Fruit fly (Drosophila melanogaster): Measurements from ENCODE around the gene CG8132.

The CG8132 gene

DNA sequence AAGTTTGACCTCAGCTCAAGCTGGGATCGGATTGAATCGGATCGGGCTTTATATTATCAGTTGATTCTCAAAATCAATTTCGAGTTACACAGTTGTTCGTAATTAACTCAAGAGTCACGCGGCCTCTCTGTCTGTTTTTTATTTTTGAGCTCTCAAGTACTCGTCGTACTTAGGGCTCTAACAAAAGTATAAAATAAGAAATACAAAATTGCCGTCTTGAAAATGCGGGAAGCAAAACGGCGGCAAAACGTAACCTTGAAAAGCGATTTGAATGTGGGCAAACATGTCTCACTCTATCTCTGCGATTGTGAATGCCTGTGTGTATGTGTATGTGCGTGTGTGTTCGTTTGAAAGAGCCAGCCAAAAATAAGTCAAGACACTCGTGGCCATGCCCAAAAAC, 36.3 kb downstream of the CG8132 start:
- no peak for TF ChIP-seq Ets96B (tag; optimal IDR thresholded peaks at IDR 0.05)
- no peak for TF ChIP-seq fd59A (GFP tag; optimal IDR thresholded peaks at IDR 0.05)
- no peak for TF ChIP-seq Eip78C (GFP tag)
- TF ChIP-seq Blimp-1 (GFP tag; optimal IDR thresholded peaks at IDR 0.05), result no peak
- TF ChIP-seq CG7368 (GFP tag; optimal IDR thresholded peaks at IDR 0.05), result no peak
- no peak for TF ChIP-seq Gug (GFP tag; IDR thresholded peaks at IDR 0.05)
- TF ChIP-seq CG11902 (GFP tag; optimal IDR thresholded peaks at IDR 0.05), result no peak
- TF ChIP-seq Met (GFP tag; optimal IDR thresholded peaks at IDR 0.05), result no peak
- no peak for TF ChIP-seq ss (GFP tag; optimal IDR thresholded peaks at IDR 0.05)
- no peak for TF ChIP-seq pdm3 (GFP tag; optimal IDR thresholded peaks at IDR 0.05)
- TF ChIP-seq CG31627 (GFP tag; optimal IDR thresholded peaks at IDR 0.05), result no peak
- TF ChIP-seq Lpt (GFP tag; optimal IDR thresholded peaks at IDR 0.05), result no peak
- no peak for TF ChIP-seq acj6 (GFP tag; optimal IDR thresholded peaks at IDR 0.05)
- no peak for TF ChIP-seq OdsH (GFP tag; optimal IDR thresholded peaks at IDR 0.05)

DNA sequence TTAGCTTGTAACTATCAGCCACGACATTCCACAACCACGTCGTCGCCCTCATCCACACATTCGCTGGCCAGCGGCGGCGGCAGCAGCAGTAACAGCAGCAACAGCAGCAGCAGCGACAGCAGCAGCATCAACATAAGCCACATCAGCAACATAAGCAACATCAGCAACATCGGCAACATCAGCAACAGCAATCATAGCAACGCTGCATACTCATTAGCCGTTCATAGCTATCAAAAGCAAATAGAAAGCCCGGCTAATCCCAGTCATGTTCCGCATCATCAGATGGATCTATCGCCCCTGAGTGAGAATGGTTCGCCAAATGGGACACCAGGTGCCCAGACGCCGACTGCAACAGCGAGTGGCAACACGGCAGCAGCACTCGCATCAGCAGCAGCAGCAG, 39.8 kb downstream of the CG8132 start:
- TF ChIP-seq CG31627 (GFP tag; optimal IDR thresholded peaks at IDR 0.05) (no peak), dac (GFP tag; optimal IDR thresholded peaks at IDR 0.05) (no peak), Blimp-1 (GFP tag; optimal IDR thresholded peaks at IDR 0.05) (no peak), Smox (GFP tag; optimal IDR thresholded peaks at IDR 0.05) (no peak), dsx (GFP tag; optimal IDR thresholded peaks at IDR 0.05; ENCODE audit: poor library complexity, severe bottlenecking) (no peak), Sox102F (GFP tag; optimal IDR thresholded peaks at IDR 0.05) (no peak), CG8632 (GFP tag; optimal IDR thresholded peaks at IDR 0.05) (no peak), Lpt (GFP tag; optimal IDR thresholded peaks at IDR 0.05) (no peak), CG6854 (GFP tag; optimal IDR thresholded peaks at IDR 0.05) (no peak), fd85E (GFP tag; optimal IDR thresholded peaks at IDR 0.05) (no peak), Eip93F (GFP tag; optimal IDR thresholded peaks at IDR 0.05) (no peak), topi (GFP tag; optimal IDR thresholded peaks at IDR 0.05) (no peak), CG1621 (tag; optimal IDR thresholded peaks at IDR 0.05) (no peak), CG16779 (tag; optimal IDR thresholded peaks at IDR 0.05) (no peak)

- no peak for TF ChIP-seq Gug (GFP tag; IDR thresholded peaks at IDR 0.05)
- TF ChIP-seq CG6792 (GFP tag; optimal IDR thresholded peaks at IDR 0.05), result no peak
- no peak for TF ChIP-seq CG34406 (GFP tag; optimal IDR thresholded peaks at IDR 0.05)
- no peak for TF ChIP-seq CG31627 (GFP tag; optimal IDR thresholded peaks at IDR 0.05)
- no peak for TF ChIP-seq Ets96B (tag; optimal IDR thresholded peaks at IDR 0.05)
- TF ChIP-seq dsx (GFP tag; optimal IDR thresholded peaks at IDR 0.05; ENCODE audit: poor library complexity, severe bottlenecking), result no peak
- TF ChIP-seq fkh (GFP tag; optimal IDR thresholded peaks at IDR 0.05), result no peak
- TF ChIP-seq CG11902 (GFP tag; optimal IDR thresholded peaks at IDR 0.05), result no peak
- no peak for TF ChIP-seq CG1621 (tag; optimal IDR thresholded peaks at IDR 0.05)
- no peak for TF ChIP-seq CG32006 (GFP tag; optimal IDR thresholded peaks at IDR 0.05)
- no peak for TF ChIP-seq fd85E (GFP tag; optimal IDR thresholded peaks at IDR 0.05)
- no peak for TF ChIP-seq cyc (GFP tag; optimal IDR thresholded peaks at IDR 0.05)
- no peak for TF ChIP-seq pdm3 (GFP tag; optimal IDR thresholded peaks at IDR 0.05)
Measured at dm6 chr3R:9441996-9442395, 40.7 kb downstream of the CG8132 start.

DNA sequence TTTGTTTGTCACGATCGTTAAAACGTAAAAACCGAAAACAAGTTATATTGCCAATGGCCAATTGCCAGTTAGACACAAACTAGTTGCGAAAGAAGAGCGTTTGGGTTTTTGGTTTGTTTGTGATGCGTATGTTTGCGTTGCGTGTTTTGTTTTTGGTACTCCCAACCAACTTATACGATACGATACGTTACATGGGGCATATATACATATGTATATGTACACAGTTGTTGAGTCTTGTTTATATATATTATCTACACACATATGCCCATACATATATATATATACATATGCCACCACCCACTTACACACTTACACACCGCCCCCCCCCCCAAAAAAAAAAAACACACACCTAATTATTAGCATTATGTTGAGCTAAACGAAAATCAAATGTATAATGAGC, 47.0 kb downstream of the CG8132 start:
- TF ChIP-seq CG6854 (GFP tag; optimal IDR thresholded peaks at IDR 0.05) (no peak), CG9139 (GFP tag; optimal IDR thresholded peaks at IDR 0.05) (no peak), CG11762 (GFP tag; optimal IDR thresholded peaks at IDR 0.05; ENCODE audit: insufficient read depth) (no peak), ss (GFP tag; optimal IDR thresholded peaks at IDR 0.05) (no peak), salr (GFP tag; optimal IDR thresholded peaks at IDR 0.05) (no peak), fd85E (GFP tag; optimal IDR thresholded peaks at IDR 0.05) (no peak), Eip78C (GFP tag) (no peak), CG6792 (GFP tag; optimal IDR thresholded peaks at IDR 0.05) (no peak), cyc (GFP tag; optimal IDR thresholded peaks at IDR 0.05) (no peak), CG8319 (GFP tag; optimal IDR thresholded peaks at IDR 0.05) (no peak), Sox102F (GFP tag; optimal IDR thresholded peaks at IDR 0.05) (no peak), CG6163 (GFP tag; IDR thresholded peaks at IDR 0.05) (no peak), CG34406 (GFP tag; optimal IDR thresholded peaks at IDR 0.05) (no peak), CG6808 (GFP tag; optimal IDR thresholded peaks at IDR 0.05) (no peak), achi (GFP tag; optimal IDR thresholded peaks at IDR 0.05) (no peak), dsx (GFP tag; optimal IDR thresholded peaks at IDR 0.05; ENCODE audit: poor library complexity, severe bottlenecking) (no peak), CG1621 (tag; optimal IDR thresholded peaks at IDR 0.05) (no peak), Ets96B (tag; optimal IDR thresholded peaks at IDR 0.05) (no peak), pdm3 (GFP tag; optimal IDR thresholded peaks at IDR 0.05) (no peak), CG16779 (tag; optimal IDR thresholded peaks at IDR 0.05) (no peak)
